Fruit fly (Drosophila melanogaster) whole organism, embryonic: ENCODE data around the gene Cul5.
A peak's percentile ranks its signal among the peaks of the same experiment; 100 is the strongest.

Experiments used
- Antp ChIP-seq: fragments of 200-800 bp; sonication (Bioruptor generic); optimal IDR thresholded peaks from 3 replicates; lab custom pipeline; 2016; ENCODE audit warnings: missing biosample characterization, missing genetic modification characterization
- BEAF-32 ChIP-seq: fragments of 200-800 bp; sonication (Bioruptor generic); optimal IDR thresholded peaks from 3 replicates; lab custom pipeline; 2017; ENCODE audit warnings: missing biosample characterization, missing genetic modification characterization, mild to moderate bottlenecking, moderate library complexity, missing genetic modification reagents
- Bdp1 ChIP-seq: fragments of 200-800 bp; sonication (Bioruptor generic); optimal IDR thresholded peaks from 3 replicates; lab custom pipeline; 2016; ENCODE audit warnings: missing biosample characterization, missing genetic modification characterization
- Bgb ChIP-seq: fragments of 200-800 bp; sonication (Bioruptor generic); IDR thresholded peaks from 2 replicates; pipeline ENCODE4 v1.3.6; 2022; ENCODE audit warnings: missing biosample characterization, missing genetic modification characterization; ENCODE audit not compliant: partially characterized antibody
- Bteb2 ChIP-seq: fragments of 200-800 bp; sonication (Bioruptor generic); optimal IDR thresholded peaks from 2 replicates; lab custom pipeline; 2016; ENCODE audit warnings: missing biosample characterization, missing genetic modification characterization
- CG12659 ChIP-seq: fragments of 200-800 bp; sonication (Bioruptor generic); optimal IDR thresholded peaks from 3 replicates; lab custom pipeline; 2017; ENCODE audit warnings: mild to moderate bottlenecking, missing biosample characterization, missing genetic modification reagents, missing genetic modification characterization
- CG14860 ChIP-seq: fragments of 200-800 bp; sonication (Bioruptor generic); IDR thresholded peaks from 3 replicates; pipeline ENCODE4 v1.3.6; 2022; ENCODE audit warnings: missing biosample characterization, missing genetic modification characterization; ENCODE audit not compliant: partially characterized antibody
- CG16813 ChIP-seq: fragments of 200-800 bp; sonication (Bioruptor generic); IDR thresholded peaks from 3 replicates; pipeline ENCODE4 v1.3.6; 2022; ENCODE audit warnings: missing biosample characterization, missing genetic modification characterization; ENCODE audit not compliant: partially characterized antibody
- CG17186 ChIP-seq: fragments of 200-800 bp; sonication (Bioruptor generic); optimal IDR thresholded peaks from 3 replicates; lab custom pipeline; 2017; ENCODE audit warnings: missing biosample characterization, missing genetic modification reagents, missing genetic modification characterization
- CG1792 ChIP-seq: fragments of 200-800 bp; sonication (Bioruptor generic); optimal IDR thresholded peaks from 2 replicates; lab custom pipeline; 2016; ENCODE audit warnings: missing biosample characterization, missing genetic modification characterization
- CG2116 ChIP-seq: fragments of 200-800 bp; sonication (Bioruptor generic); optimal IDR thresholded peaks from 3 replicates; lab custom pipeline; 2018; ENCODE audit warnings: missing biosample characterization, mild to moderate bottlenecking, missing genetic modification characterization
- CG2129 ChIP-seq: fragments of 200-800 bp; sonication (Bioruptor generic); IDR thresholded peaks from 2 replicates; pipeline ENCODE4 v1.3.6; 2022; ENCODE audit warnings: missing biosample characterization, missing genetic modification characterization; ENCODE audit not compliant: partially characterized antibody
- CG2199 ChIP-seq: fragments of 200-800 bp; sonication (Bioruptor generic); IDR thresholded peaks from 3 replicates; pipeline ENCODE4 v1.3.6; 2022; ENCODE audit warnings: missing biosample characterization, missing genetic modification characterization
- CG2712 ChIP-seq: fragments of 200-800 bp; optimal IDR thresholded peaks from 3 replicates; lab custom pipeline; 2019; ENCODE audit warnings: missing biosample characterization, mild to moderate bottlenecking, missing genetic modification characterization, moderate library complexity
- CG3163 ChIP-seq: fragments of 200-800 bp; sonication (Bioruptor generic); optimal IDR thresholded peaks from 3 replicates; lab custom pipeline; 2016; ENCODE audit warnings: missing biosample characterization, missing genetic modification characterization
- CG34376 ChIP-seq: fragments of 200-800 bp; sonication (Bioruptor generic); optimal IDR thresholded peaks from 2 replicates; lab custom pipeline; 2018; ENCODE audit warnings: missing biosample characterization, mild to moderate bottlenecking, missing genetic modification characterization
- CG42726 ChIP-seq: fragments of 200-800 bp; sonication (Bioruptor generic); IDR thresholded peaks from 2 replicates; pipeline ENCODE4 v1.3.6; 2022; ENCODE audit warnings: missing biosample characterization, missing genetic modification characterization; ENCODE audit not compliant: partially characterized antibody
- CG8281 ChIP-seq: fragments of 200-800 bp; sonication (Bioruptor generic); optimal IDR thresholded peaks from 2 replicates; lab custom pipeline; 2018; ENCODE audit warnings: missing biosample characterization, mild to moderate bottlenecking, missing genetic modification characterization, moderate library complexity
- CG8924 ChIP-seq: fragments of 200-800 bp; optimal IDR thresholded peaks from 3 replicates; lab custom pipeline; 2019; ENCODE audit warnings: missing biosample characterization, mild to moderate bottlenecking, missing genetic modification characterization, moderate library complexity
- CG9932 ChIP-seq: fragments of 200-800 bp; sonication (Bioruptor generic); IDR thresholded peaks from 2 replicates; pipeline ENCODE4 v1.3.6; 2022; ENCODE audit warnings: missing biosample characterization, missing genetic modification characterization
- HLH4C ChIP-seq: fragments of 200-800 bp; sonication (Bioruptor generic); IDR thresholded peaks from 3 replicates; pipeline ENCODE4 v1.3.6; 2022; ENCODE audit warnings: missing biosample characterization, missing genetic modification characterization; ENCODE audit not compliant: partially characterized antibody
- Hr39 ChIP-seq: fragments of >200 bp; optimal IDR thresholded peaks from 2 replicates; lab custom pipeline; 2017
- Lpt ChIP-seq: fragments of >200 bp; optimal IDR thresholded peaks from 2 replicates; lab custom pipeline; 2018; ENCODE audit warnings: missing biosample characterization, missing genetic modification characterization
- MBD-R2 ChIP-seq: fragments of 200-800 bp; sonication (Bioruptor generic); IDR thresholded peaks from 2 replicates; pipeline ENCODE4 v1.3.6; 2022; ENCODE audit warnings: missing biosample characterization, missing genetic modification characterization
- MESR4 ChIP-seq: fragments of 200-800 bp; sonication (Bioruptor generic); optimal IDR thresholded peaks from 2 replicates; lab custom pipeline; 2018; ENCODE audit warnings: missing biosample characterization, mild to moderate bottlenecking, missing genetic modification characterization, moderate library complexity
- NC2β ChIP-seq: fragments of 200-800 bp; sonication (Bioruptor generic); optimal IDR thresholded peaks from 2 replicates; lab custom pipeline; 2016; ENCODE audit warnings: missing biosample characterization, missing genetic modification characterization
- Sry-β ChIP-seq: fragments of 200-800 bp; sonication (Bioruptor generic); optimal IDR thresholded peaks from 2 replicates; lab custom pipeline; 2018; ENCODE audit warnings: missing biosample characterization, mild to moderate bottlenecking, missing genetic modification characterization, moderate library complexity
- Sry-δ ChIP-seq: fragments of 200-800 bp; sonication (Bioruptor generic); optimal IDR thresholded peaks from 2 replicates; lab custom pipeline; 2016; ENCODE audit warnings: missing biosample characterization, missing genetic modification characterization
- Stat92E ChIP-seq, 3 experiments: fragments of >200 bp in 2 of 3; fragments of 200-800 bp in 1 of 3; sonication (Bioruptor generic) in 1 of 3; optimal IDR thresholded peaks; 2 replicates each; lab custom pipeline; 2017 to 2019; ENCODE audit warnings: missing biosample characterization in 3 of 3, missing genetic modification characterization in 3 of 3, mild to moderate bottlenecking in 1 of 3, moderate library complexity in 1 of 3
- amos ChIP-seq: fragments of 200-800 bp; sonication (Bioruptor generic); IDR thresholded peaks from 2 replicates; pipeline ENCODE4 v1.3.6; 2022; ENCODE audit warnings: missing biosample characterization, missing genetic modification characterization; ENCODE audit not compliant: partially characterized antibody
- ato ChIP-seq: fragments of 200-800 bp; sonication (Bioruptor generic); IDR thresholded peaks from 2 replicates; pipeline ENCODE4 v1.3.6; 2022; ENCODE audit warnings: missing biosample characterization, missing genetic modification characterization; ENCODE audit not compliant: partially characterized antibody
- bbx ChIP-seq: fragments of 200-800 bp; sonication (Bioruptor generic); IDR thresholded peaks from 2 replicates; pipeline ENCODE4 v1.3.6; 2022; ENCODE audit warnings: missing biosample characterization, missing genetic modification characterization; ENCODE audit not compliant: partially characterized antibody
- cad ChIP-seq: fragments of >200 bp; optimal IDR thresholded peaks from 2 replicates; lab custom pipeline; 2017; ENCODE audit warnings: missing biosample characterization, missing genetic modification characterization
- corto ChIP-seq: fragments of 200-800 bp; sonication (Bioruptor generic); optimal IDR thresholded peaks from 2 replicates; lab custom pipeline; 2016; ENCODE audit warnings: missing biosample characterization, mild to moderate bottlenecking, missing genetic modification characterization, moderate library complexity
- crp ChIP-seq, 2 experiments: fragments of 200-800 bp; sonication (Bioruptor generic); optimal IDR thresholded peaks; 2 replicates in 1 of 2; 3 replicates in 1 of 2; lab custom pipeline; 2017; ENCODE audit warnings: missing biosample characterization in 2 of 2, missing genetic modification characterization in 2 of 2, mild to moderate bottlenecking in 1 of 2, moderate library complexity in 1 of 2
- dpn ChIP-seq, 2 experiments: fragments of 200-800 bp; sonication (Bioruptor generic); optimal IDR thresholded peaks; 3 replicates each; lab custom pipeline; 2016; ENCODE audit warnings: missing biosample characterization in 2 of 2, missing genetic modification characterization in 2 of 2
- eve ChIP-seq, 2 experiments: fragments of >200 bp; optimal IDR thresholded peaks; 2 replicates each; lab custom pipeline; 2017; ENCODE audit warnings: missing biosample characterization in 2 of 2, missing genetic modification characterization in 2 of 2
- ftz-f1 ChIP-seq: fragments of 200-800 bp; sonication (Bioruptor generic); optimal IDR thresholded peaks from 2 replicates; lab custom pipeline; 2016; ENCODE audit warnings: missing biosample characterization, missing genetic modification characterization
- hbn ChIP-seq: fragments of 200-800 bp; sonication (Bioruptor generic); IDR thresholded peaks from 2 replicates; pipeline ENCODE4 v1.3.6; 2022; ENCODE audit warnings: missing biosample characterization, missing genetic modification characterization; ENCODE audit not compliant: partially characterized antibody
- lbe ChIP-seq: fragments of 200-800 bp; sonication (Bioruptor generic); optimal IDR thresholded peaks from 2 replicates; lab custom pipeline; 2016; ENCODE audit warnings: missing biosample characterization, mild to moderate bottlenecking, missing genetic modification characterization
- lmd ChIP-seq: fragments of 200-800 bp; sonication (Bioruptor generic); IDR thresholded peaks from 2 replicates; pipeline ENCODE4 v1.3.6; 2022; ENCODE audit warnings: missing biosample characterization, missing genetic modification characterization
- mirr ChIP-seq: fragments of 200-800 bp; sonication (Bioruptor generic); optimal IDR thresholded peaks from 3 replicates; lab custom pipeline; 2018; ENCODE audit warnings: missing biosample characterization, mild to moderate bottlenecking, missing genetic modification characterization
- mld ChIP-seq: fragments of 200-800 bp; sonication (Bioruptor generic); IDR thresholded peaks from 3 replicates; pipeline ENCODE4 v1.3.6; 2022; ENCODE audit warnings: missing biosample characterization, missing genetic modification characterization; ENCODE audit not compliant: partially characterized antibody
- nau ChIP-seq: fragments of 200-800 bp; sonication (Bioruptor generic); optimal IDR thresholded peaks from 3 replicates; lab custom pipeline; 2017; ENCODE audit warnings: missing biosample characterization, mild to moderate bottlenecking, missing genetic modification characterization, missing genetic modification reagents
- odd ChIP-seq: fragments of 200-800 bp; sonication (Bioruptor generic); optimal IDR thresholded peaks from 2 replicates; lab custom pipeline; 2017; ENCODE audit warnings: missing biosample characterization, mild to moderate bottlenecking, missing genetic modification characterization
- phol ChIP-seq: fragments of 200-800 bp; sonication (Bioruptor generic); optimal IDR thresholded peaks from 3 replicates; lab custom pipeline; 2018; ENCODE audit warnings: missing biosample characterization, mild to moderate bottlenecking, missing genetic modification characterization, moderate library complexity
- tna ChIP-seq: fragments of 200-800 bp; sonication (Bioruptor generic); IDR thresholded peaks from 2 replicates; pipeline ENCODE4 v1.3.6; 2022; ENCODE audit warnings: missing biosample characterization, missing genetic modification characterization; ENCODE audit not compliant: partially characterized antibody
- toy ChIP-seq: fragments of 200-800 bp; sonication (Bioruptor generic); IDR thresholded peaks from 2 replicates; pipeline ENCODE4 v1.3.6; 2022; ENCODE audit warnings: missing biosample characterization, missing genetic modification characterization
- wek ChIP-seq: fragments of 200-800 bp; sonication (Bioruptor generic); optimal IDR thresholded peaks from 3 replicates; lab custom pipeline; 2018; ENCODE audit warnings: missing biosample characterization, mild to moderate bottlenecking, missing genetic modification characterization, moderate library complexity

The Cul5 gene

DNA sequence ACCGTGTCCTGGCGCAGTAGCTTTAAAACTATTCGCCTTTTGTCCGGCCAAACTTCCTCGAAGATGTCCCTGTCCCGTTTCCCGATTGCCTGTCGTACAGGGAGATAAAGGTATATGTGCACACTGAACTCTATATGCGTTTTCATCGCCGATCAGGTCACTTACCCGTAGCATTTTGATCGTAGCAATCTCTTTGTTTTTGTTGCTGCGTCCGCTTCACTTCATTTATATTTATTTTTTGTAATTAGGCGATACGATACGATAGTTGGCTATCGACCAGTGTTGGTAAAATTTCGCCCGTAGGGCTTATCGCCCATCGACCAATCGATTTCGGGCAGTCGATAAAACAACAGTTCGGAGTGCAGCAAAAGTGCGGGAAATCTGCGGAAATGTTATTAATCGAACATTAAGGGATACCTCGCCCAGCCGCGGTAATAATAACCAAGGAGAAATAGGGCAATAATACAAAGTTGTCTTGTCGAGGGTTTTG lies at the start of gene Cul5, which contains the start of gene Bicra:
Gene Cul5, minus strand, starts transcription at position 259 of the 490 bp plus-strand sequence.
Gene Bicra, plus strand, starts transcription at position 324 of the 490 bp plus-strand sequence.
- TF ChIP-seq Antp (GFP tag; lab: Kevin White, UChicago) (peak; percentile 3), crp (GFP tag; optimal IDR thresholded peaks at IDR 0.05; lab: Kevin White, UChicago) (no peak), mld (peak; percentile 88; the same call in 2 of the 3 replicates), eve (GFP tag; optimal IDR thresholded peaks at IDR 0.05; lab: Kevin White, UChicago) (no peak), toy (no peak), CG2712 (tag; lab: Kevin White, UChicago) (no peak), MBD-R2 (peak; percentile 61), lbe (peak; percentile 54), cad (no peak), wek (GFP tag; lab: Kevin White, UChicago) (peak; percentile 48), CG14860 (GFP tag; lab: Robert Waterston, UW) (peak; percentile 91), hbn (peak; percentile 87), CG2116 (GFP tag; lab: Kevin White, UChicago) (peak; percentile 63), MESR4 (GFP tag; lab: Kevin White, UChicago) (peak; percentile 94), odd (no peak), bbx (GFP tag; lab: Robert Waterston, UW) (peak; percentile 95), CG1792 (no peak), CG34376 (peak; percentile 35), Bdp1 (no peak), CG9932 (no peak), Lpt (GFP tag; lab: Kevin White, UChicago) (no peak), phol (no peak), Sry-δ (peak; percentile 80), mirr (GFP tag; lab: Kevin White, UChicago) (peak; percentile 4), tna (GFP tag; lab: Robert Waterston, UW) (peak; percentile 92), Bteb2 (GFP tag; lab: Kevin White, UChicago) (peak; percentile 14), Sry-β (no peak), CG8924 (tag; lab: Kevin White, UChicago) (no peak), CG3163 (no peak), CG42726 (GFP tag; lab: Robert Waterston, UW) (peak; percentile 81), Bgb (GFP tag; lab: Robert Waterston, UW) (no peak; the same call in 1 of the 2 replicates), NC2β (GFP tag; lab: Kevin White, UChicago) (peak; percentile 14), amos (GFP tag; lab: Robert Waterston, UW) (peak; percentile 95), dpn (GFP tag; optimal IDR thresholded peaks at IDR 0.05; lab: Kevin White, UChicago) (peak in 1 of 2 experiments; percentile 5), BEAF-32 (GFP tag; lab: Kevin White, UChicago) (peak; percentile 87), Stat92E (GFP tag; optimal IDR thresholded peaks at IDR 0.05; lab: Kevin White, UChicago) (peak in 1 of 3 experiments; percentile 61), HLH4C (GFP tag; lab: Robert Waterston, UW) (no peak; the same call in none of the 3 replicates), CG12659 (GFP tag; lab: Kevin White, UChicago) (peak; percentile 48), CG2199 (no peak), CG16813 (GFP tag; lab: Robert Waterston, UW) (peak; percentile 90), CG2129 (GFP tag; lab: Robert Waterston, UW) (peak; percentile 63), nau (GFP tag; lab: Kevin White, UChicago) (no peak), lmd (GFP tag; lab: Robert Waterston, UW) (no peak), CG8281 (tag; lab: Kevin White, UChicago) (no peak), ftz-f1 (GFP tag; lab: Kevin White, UChicago) (peak; percentile 1), corto (GFP tag; lab: Kevin White, UChicago) (peak; percentile 67), Hr39 (no peak), CG17186 (GFP tag; lab: Kevin White, UChicago) (no peak), ato (GFP tag; lab: Robert Waterston, UW) (peak; percentile 96)
